Worm (Caenorhabditis elegans): Measurements from ENCODE around the gene C40C9.3.
A peak's percentile ranks its signal among the peaks of the same experiment; 100 is the strongest.

The C40C9.3 gene

ce11 chrX:13637526-13637925 lies 9.9 kb upstream of the C40C9.3 start:
- TF ChIP-seq dao-5 (tag; optimal IDR thresholded peaks at IDR 0.05) (no peak), him-1 (tag; optimal IDR thresholded peaks at IDR 0.05) (no peak), W03F9.2 (tag; optimal IDR thresholded peaks at IDR 0.05) (no peak)

- no peak for TF ChIP-seq dao-5 (tag; optimal IDR thresholded peaks at IDR 0.05)
- TF ChIP-seq W03F9.2 (tag; optimal IDR thresholded peaks at IDR 0.05) = no peak
- TF ChIP-seq him-1 (tag; optimal IDR thresholded peaks at IDR 0.05) = no peak
Observed at ce11 chrX:13638351-13638958, 8.9 kb upstream of the C40C9.3 start.

DNA sequence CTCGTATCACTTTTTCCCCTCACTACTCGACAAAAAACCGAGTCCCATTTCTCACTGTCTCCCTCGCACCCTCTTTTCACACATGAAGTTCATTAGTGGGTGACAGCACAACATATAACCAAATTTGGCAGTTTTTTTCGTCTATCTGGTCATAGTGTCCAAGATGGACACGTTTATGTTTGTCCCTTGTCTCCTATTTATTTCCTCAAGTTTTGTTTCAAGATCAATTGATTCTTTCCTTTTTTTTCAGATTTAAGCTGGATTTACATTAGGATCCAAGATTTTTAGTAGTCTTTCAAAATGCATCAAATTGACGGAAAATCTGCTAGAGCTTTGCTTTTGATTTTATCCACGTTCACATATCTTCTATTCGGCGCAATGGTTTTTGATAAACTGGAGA lies 7.8 kb upstream of the C40C9.3 start, which contains the start of gene twk-20:
Gene twk-20, plus strand, starts transcription at position 301 of the 400 bp plus-strand sequence.
- TF ChIP-seq him-1 (tag; optimal IDR thresholded peaks at IDR 0.05) (no peak), dao-5 (tag; optimal IDR thresholded peaks at IDR 0.05) (no peak), W03F9.2 (tag; optimal IDR thresholded peaks at IDR 0.05) (no peak)

DNA sequence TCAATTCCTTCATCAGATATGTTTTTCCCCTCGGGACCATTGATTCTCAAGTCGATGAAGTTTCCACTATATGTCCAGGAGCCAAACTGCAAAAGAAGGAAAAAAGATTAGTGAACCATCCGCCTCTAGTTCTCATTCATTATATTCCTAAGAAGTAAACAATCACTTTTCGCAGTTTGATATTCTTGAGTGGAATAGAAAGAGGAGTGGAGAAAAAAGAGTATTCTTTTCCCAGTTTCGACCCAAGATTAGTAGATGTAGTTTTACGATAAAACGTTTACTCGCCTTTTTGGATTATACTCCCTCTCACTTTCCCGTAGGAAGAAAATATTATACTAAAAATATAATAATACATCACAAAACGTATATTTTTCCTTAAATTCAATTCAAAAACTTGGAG lies 2.5 kb upstream of the C40C9.3 start:
- TF ChIP-seq dao-5 (tag; optimal IDR thresholded peaks at IDR 0.05) = no peak
- TF ChIP-seq him-1 (tag; optimal IDR thresholded peaks at IDR 0.05) = no peak
- TF ChIP-seq W03F9.2 (tag; optimal IDR thresholded peaks at IDR 0.05) = no peak

DNA sequence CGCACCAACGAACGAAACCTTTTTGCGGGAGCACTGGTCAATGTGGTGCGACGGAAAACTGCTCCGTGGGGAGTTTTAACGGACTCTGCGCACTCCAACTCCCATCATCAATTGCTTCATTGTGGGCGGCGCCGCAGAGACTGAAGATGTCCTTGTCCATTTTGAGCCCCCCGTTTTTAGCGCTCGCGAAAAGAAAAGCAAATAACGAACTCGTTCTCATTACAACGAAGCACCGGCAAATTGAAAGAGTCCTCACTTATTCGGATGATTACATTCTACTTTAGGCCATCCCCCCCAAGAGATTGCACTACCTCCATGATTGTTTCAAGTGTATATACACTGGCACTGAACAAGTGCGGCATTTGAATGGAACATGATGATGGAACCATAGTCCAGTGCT lies 607 bp upstream of the C40C9.3 start, which contains the start of gene acr-9:
Gene acr-9, minus strand, starts transcription at position 101 of the 400 bp plus-strand sequence.
- TF ChIP-seq dao-5 (tag; optimal IDR thresholded peaks at IDR 0.05) (no peak), W03F9.2 (tag; optimal IDR thresholded peaks at IDR 0.05) (no peak), him-1 (tag; optimal IDR thresholded peaks at IDR 0.05) (no peak)

ce11 chrX:13650799-13651198 lies 3.4 kb downstream of the C40C9.3 start, which contains the start of gene C40C9.4:
C40C9.4 (plus strand) TSS chrX:13651099.
- TF ChIP-seq W03F9.2 (tag; optimal IDR thresholded peaks at IDR 0.05) = no peak
- TF ChIP-seq dao-5 (tag; optimal IDR thresholded peaks at IDR 0.05) = no peak
- no peak for TF ChIP-seq him-1 (tag; optimal IDR thresholded peaks at IDR 0.05)

- peak; percentile 1 for TF ChIP-seq W03F9.2 (tag; optimal IDR thresholded peaks at IDR 0.05)
- peak; percentile 22 for TF ChIP-seq dao-5 (tag; optimal IDR thresholded peaks at IDR 0.05)
- no peak for TF ChIP-seq him-1 (tag; optimal IDR thresholded peaks at IDR 0.05)
Observed at ce11 chrX:13653573-13653972, 6.2 kb downstream of the C40C9.3 start.

DNA sequence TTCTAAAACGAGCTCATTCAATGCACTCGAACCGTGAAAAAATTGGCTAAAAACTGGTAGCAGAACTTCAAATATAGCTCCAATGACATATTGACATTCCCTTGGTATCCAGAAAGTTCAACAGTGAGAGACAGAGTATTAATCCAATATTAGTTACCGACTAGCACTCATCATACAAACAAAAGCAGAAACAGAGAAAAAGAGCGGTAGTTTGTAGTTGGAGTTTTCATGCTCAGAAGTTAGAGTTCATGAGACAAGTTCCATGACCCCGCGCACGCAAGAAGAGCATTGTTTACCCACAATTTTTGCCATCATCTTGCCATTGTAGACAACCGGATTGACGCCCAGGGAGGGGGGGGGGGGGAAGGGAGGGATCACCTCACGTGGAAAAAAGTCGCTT lies 6.9 kb downstream of the C40C9.3 start:
- TF ChIP-seq him-1 (tag; optimal IDR thresholded peaks at IDR 0.05) (no peak), dao-5 (tag; optimal IDR thresholded peaks at IDR 0.05) (no peak), W03F9.2 (tag; optimal IDR thresholded peaks at IDR 0.05) (no peak)

DNA sequence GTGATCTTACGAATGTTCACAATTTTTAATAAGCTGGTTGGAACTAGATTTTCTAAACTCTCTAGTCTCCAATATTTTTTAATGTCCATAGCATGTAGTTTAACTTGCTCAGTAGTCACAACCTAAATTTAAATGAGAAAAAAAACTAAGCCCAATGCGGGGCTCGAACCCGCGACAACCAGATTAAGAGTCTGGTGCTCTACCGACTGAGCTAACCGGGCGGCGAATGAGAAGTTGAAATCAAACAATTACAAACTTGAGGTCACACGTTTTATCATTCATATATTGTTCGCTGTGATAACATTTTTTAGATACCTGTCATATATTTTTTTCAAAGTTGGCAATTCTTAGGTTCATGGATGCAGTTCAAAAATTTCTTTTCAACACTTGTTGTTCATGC lies 8.4 kb downstream of the C40C9.3 start:
- TF ChIP-seq W03F9.2 (tag; optimal IDR thresholded peaks at IDR 0.05) (no peak), dao-5 (tag; optimal IDR thresholded peaks at IDR 0.05) (no peak), him-1 (tag; optimal IDR thresholded peaks at IDR 0.05) (no peak)

DNA sequence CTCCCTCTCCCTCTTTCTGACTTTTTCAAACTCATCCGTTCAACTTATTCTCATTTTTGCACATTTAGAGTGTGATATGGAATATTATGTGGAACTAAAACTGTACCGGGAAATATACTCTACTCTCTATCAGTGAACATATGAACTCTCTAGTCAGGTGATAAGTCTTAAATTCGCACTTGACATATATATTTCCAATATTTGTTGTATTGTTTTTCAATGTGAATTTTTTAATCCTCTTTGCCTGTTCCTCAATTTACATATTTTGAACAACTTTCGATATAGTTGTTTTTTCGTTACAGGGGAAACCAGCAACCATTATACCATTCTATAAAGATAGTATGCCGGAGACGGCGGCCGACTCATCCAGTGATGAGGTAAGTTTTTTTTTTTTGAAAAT lies 12.8 kb downstream of the C40C9.3 start, which contains the start of gene C04A11.1:
Gene C04A11.1, plus strand, starts transcription at position 301 of the 400 bp plus-strand sequence.
- TF ChIP-seq dao-5 (tag; optimal IDR thresholded peaks at IDR 0.05) (no peak), him-1 (tag; optimal IDR thresholded peaks at IDR 0.05) (no peak), W03F9.2 (tag; optimal IDR thresholded peaks at IDR 0.05) (no peak)

ce11 chrX:13663641-13664633 lies 16.5 kb downstream of the C40C9.3 start, which contains the start of gene C04A11.5:
C04A11.5 (plus strand) TSS chrX:13664583.
- no peak for TF ChIP-seq dao-5 (tag; optimal IDR thresholded peaks at IDR 0.05)
- no peak for TF ChIP-seq W03F9.2 (tag; optimal IDR thresholded peaks at IDR 0.05)
- TF ChIP-seq him-1 (tag; optimal IDR thresholded peaks at IDR 0.05) = no peak

ce11 chrX:13665447-13665846 lies 18.0 kb downstream of the C40C9.3 start:
- peak; percentile 42 for TF ChIP-seq W03F9.2 (tag; optimal IDR thresholded peaks at IDR 0.05)
- peak; percentile 96 for TF ChIP-seq dao-5 (tag; optimal IDR thresholded peaks at IDR 0.05)
- peak; percentile 91 for TF ChIP-seq him-1 (tag; optimal IDR thresholded peaks at IDR 0.05)

ce11 chrX:13666864-13667263 lies 19.5 kb downstream of the C40C9.3 start:
- TF ChIP-seq W03F9.2 (tag; optimal IDR thresholded peaks at IDR 0.05) = no peak
- no peak for TF ChIP-seq dao-5 (tag; optimal IDR thresholded peaks at IDR 0.05)
- no peak for TF ChIP-seq him-1 (tag; optimal IDR thresholded peaks at IDR 0.05)

DNA sequence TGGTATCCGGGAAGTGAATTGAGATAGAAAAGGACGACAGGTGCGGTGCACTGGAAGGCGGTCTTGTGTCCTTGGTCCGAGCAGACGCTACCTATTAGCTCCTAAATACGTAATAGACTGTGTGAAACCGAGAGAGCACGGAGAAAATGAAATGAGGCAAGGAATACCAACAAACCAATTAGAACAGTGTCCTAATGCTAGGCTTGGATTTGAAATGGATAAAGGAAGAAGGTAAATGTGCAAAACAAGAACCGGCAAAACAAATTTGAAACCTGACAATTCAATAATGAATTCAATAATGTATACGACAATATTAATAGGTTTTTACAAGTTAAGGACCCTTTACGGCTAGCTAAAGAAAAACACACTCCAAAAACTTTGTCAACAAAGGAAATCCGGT lies 21.3 kb downstream of the C40C9.3 start, which contains the start of gene C04A11.2:
Gene C04A11.2, minus strand, starts transcription at position 101 of the 400 bp plus-strand sequence.
- TF ChIP-seq him-1 (tag; optimal IDR thresholded peaks at IDR 0.05) (no peak), W03F9.2 (tag; optimal IDR thresholded peaks at IDR 0.05) (no peak), dao-5 (tag; optimal IDR thresholded peaks at IDR 0.05) (no peak)
